Worm (Caenorhabditis elegans) whole organism, mixed stage, embryonic: Measurements from ENCODE around the gene gly-1.

Experiments used
- elt-3 ChIP-seq: fragments of 150-350 bp; optimal IDR thresholded peaks from 2 replicates; lab custom pipeline; 2014; ENCODE audit warnings: missing biosample characterization, missing genetic modification characterization
- lin-13 ChIP-seq: fragments of 150-350 bp; optimal IDR thresholded peaks from 2 replicates; lab custom pipeline; 2014; ENCODE audit warnings: missing biosample characterization, missing genetic modification characterization
- lsy-2 ChIP-seq: fragments of 150-350 bp; optimal IDR thresholded peaks from 2 replicates; lab custom pipeline; 2014; ENCODE audit warnings: missing biosample characterization, missing genetic modification characterization
- mep-1 ChIP-seq: fragments of 150-350 bp; optimal IDR thresholded peaks from 2 replicates; lab custom pipeline; 2017; ENCODE audit warnings: missing biosample characterization, missing genetic modification reagents, missing genetic modification characterization, inconsistent platforms
- nhr-237 ChIP-seq: fragments of 150-350 bp; optimal IDR thresholded peaks from 2 replicates; lab custom pipeline; 2014; ENCODE audit warnings: missing biosample characterization, missing genetic modification characterization
- sptf-1 ChIP-seq: sonication (generic microtip); optimal IDR thresholded peaks from 2 replicates; lab custom pipeline; 2017; ENCODE audit warnings: mild to moderate bottlenecking, missing genetic modification characterization, moderate library complexity, missing compliant biosample characterization
- ztf-11 ChIP-seq: fragments of 150-350 bp; optimal IDR thresholded peaks from 2 replicates; lab custom pipeline; 2014; ENCODE audit warnings: missing biosample characterization, missing genetic modification characterization

- TF ChIP-seq sptf-1 (tag; lab: Kevin White, UChicago) (no peak), lin-13 (tag; lab: Kevin White, UChicago) (no peak), ztf-11 (tag; lab: Kevin White, UChicago) (no peak), mep-1 (tag; lab: Kevin White, UChicago) (no peak), nhr-237 (tag; lab: Kevin White, UChicago) (no peak), elt-3 (tag; lab: Kevin White, UChicago) (no peak), lsy-2 (tag; lab: Kevin White, UChicago) (no peak)
Observed at ce11 chrII:10861723-10862486, 40.1 kb downstream of the gly-1 start.
